Fruit fly (Drosophila melanogaster): ENCODE results near the gene Hexim.

The Hexim gene

dm6 chr3R:14670840-14671239 lies 11.6 kb downstream of the Hexim start:
- no peak for TF ChIP-seq CG8478 (optimal IDR thresholded peaks at IDR 0.05)
- TF ChIP-seq EcR (GFP tag; optimal IDR thresholded peaks at IDR 0.05) = no peak
- no peak for TF ChIP-seq pan (optimal IDR thresholded peaks at IDR 0.05)
- no peak for TF ChIP-seq usp (GFP tag; optimal IDR thresholded peaks at IDR 0.05)

dm6 chr3R:14672915-14673314 lies 13.7 kb downstream of the Hexim start:
- no peak for TF ChIP-seq EcR (GFP tag; optimal IDR thresholded peaks at IDR 0.05)

- TF ChIP-seq psq (optimal IDR thresholded peaks at IDR 0.05) (no peak), CG8478 (optimal IDR thresholded peaks at IDR 0.05) (no peak), usp (GFP tag; optimal IDR thresholded peaks at IDR 0.05) (no peak), EcR (GFP tag; optimal IDR thresholded peaks at IDR 0.05) (no peak), Dll (optimal IDR thresholded peaks at IDR 0.05) (no peak), pan (optimal IDR thresholded peaks at IDR 0.05) (no peak)
These were observed 15.5 kb downstream of the Hexim start for dm6 chr3R:14674762-14675161.

DNA sequence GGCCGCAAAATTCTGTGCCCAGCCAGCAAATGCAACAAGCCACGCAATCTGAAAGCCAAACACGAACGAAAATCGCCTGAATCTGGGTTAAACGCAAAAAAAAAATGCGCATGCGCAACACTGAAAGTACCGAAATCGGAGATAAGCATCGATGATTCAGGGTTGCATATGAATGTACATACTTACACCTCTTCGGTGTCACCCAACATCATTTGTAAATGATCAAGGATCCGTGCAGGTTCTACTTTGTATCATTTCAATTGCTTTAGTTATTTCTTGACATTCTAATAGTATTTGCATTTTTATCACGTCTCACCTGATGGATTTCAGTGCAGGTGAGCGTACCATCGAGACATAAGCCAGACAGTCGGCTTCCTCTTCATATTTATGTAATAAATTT lies 17.8 kb downstream of the Hexim start:
- TF ChIP-seq EcR (GFP tag; optimal IDR thresholded peaks at IDR 0.05) = no peak
- TF ChIP-seq Dll (optimal IDR thresholded peaks at IDR 0.05) = no peak
- TF ChIP-seq CG8478 (optimal IDR thresholded peaks at IDR 0.05) = no peak
- no peak for TF ChIP-seq pan (optimal IDR thresholded peaks at IDR 0.05)
- TF ChIP-seq psq (optimal IDR thresholded peaks at IDR 0.05) = no peak
- TF ChIP-seq usp (GFP tag; optimal IDR thresholded peaks at IDR 0.05) = no peak

dm6 chr3R:14677814-14678213 lies 18.6 kb downstream of the Hexim start:
- TF ChIP-seq EcR (GFP tag; optimal IDR thresholded peaks at IDR 0.05) = no peak
- no peak for TF ChIP-seq usp (GFP tag; optimal IDR thresholded peaks at IDR 0.05)
- TF ChIP-seq CG8478 (optimal IDR thresholded peaks at IDR 0.05) = no peak
- TF ChIP-seq pan (optimal IDR thresholded peaks at IDR 0.05) = no peak
- TF ChIP-seq Dll (optimal IDR thresholded peaks at IDR 0.05) = no peak
- TF ChIP-seq psq (optimal IDR thresholded peaks at IDR 0.05) = no peak

DNA sequence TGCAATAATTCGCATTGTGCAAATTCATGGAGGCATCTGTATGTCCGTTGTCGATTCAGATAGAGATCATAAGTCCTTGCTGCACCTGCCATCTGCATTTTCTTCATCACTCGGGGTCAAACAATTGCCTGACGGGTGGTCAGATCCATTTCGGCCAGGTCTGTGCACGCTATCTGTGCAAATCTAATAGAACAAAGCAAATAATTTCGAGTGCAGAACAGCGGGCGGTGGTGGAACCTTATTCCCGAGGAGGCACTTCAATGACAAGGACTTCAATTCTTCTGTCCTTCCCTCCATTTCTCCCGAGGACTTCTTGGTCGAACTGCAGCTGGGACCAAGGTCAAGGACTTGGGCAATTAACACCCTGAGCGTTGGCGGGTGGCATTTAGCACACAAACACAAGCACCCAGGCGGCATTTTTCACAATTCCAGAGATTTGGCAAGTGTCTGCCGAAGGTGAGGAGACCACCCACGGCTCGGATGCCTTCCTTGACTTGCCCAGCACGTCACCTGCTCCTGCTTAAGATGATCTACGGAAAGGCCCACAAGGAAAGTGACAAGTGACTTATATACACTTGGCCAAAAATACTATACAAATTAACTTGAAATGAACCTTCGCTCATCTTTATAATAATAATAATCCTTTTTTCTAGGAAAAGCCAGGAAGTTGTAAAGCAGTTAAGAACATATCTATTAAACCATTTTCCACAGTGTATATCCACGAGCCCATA lies 20.3 kb downstream of the Hexim start:
- TF ChIP-seq Dll (optimal IDR thresholded peaks at IDR 0.05) = no peak
- TF ChIP-seq CG8478 (optimal IDR thresholded peaks at IDR 0.05) = no peak
- TF ChIP-seq EcR (GFP tag; optimal IDR thresholded peaks at IDR 0.05) = no peak
- no peak for TF ChIP-seq pan (optimal IDR thresholded peaks at IDR 0.05)
- no peak for TF ChIP-seq usp (GFP tag; optimal IDR thresholded peaks at IDR 0.05)
- no peak for TF ChIP-seq psq (optimal IDR thresholded peaks at IDR 0.05)

DNA sequence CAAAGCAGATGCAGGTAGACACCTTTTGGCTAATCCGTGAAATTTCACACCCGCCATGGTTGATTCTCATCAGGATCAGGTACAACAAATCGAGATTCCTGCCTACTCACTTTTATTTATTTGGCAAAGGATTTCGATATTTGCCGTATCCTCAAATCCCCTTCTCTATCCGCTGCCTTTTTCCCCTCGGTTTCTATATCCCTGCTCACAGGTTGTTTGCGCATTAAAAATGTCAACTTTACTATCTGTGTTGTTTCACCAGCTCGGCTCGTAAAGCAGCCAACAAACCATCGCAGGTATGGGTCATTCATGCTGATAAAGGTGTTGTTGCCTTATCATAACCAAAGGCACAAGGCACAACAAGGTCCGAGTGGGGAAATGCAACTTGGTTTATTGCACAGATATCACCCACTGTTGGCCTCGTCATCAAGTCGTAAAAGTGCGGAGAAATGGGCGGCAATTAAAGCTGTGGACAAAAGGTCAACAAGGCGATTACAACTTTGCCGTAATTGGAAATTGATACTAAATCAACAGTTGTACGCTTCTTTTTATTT lies 21.0 kb downstream of the Hexim start:
- TF ChIP-seq psq (optimal IDR thresholded peaks at IDR 0.05) (no peak), pan (optimal IDR thresholded peaks at IDR 0.05) (no peak), EcR (GFP tag; optimal IDR thresholded peaks at IDR 0.05) (no peak), Dll (optimal IDR thresholded peaks at IDR 0.05) (no peak), usp (GFP tag; optimal IDR thresholded peaks at IDR 0.05) (no peak), CG8478 (optimal IDR thresholded peaks at IDR 0.05) (no peak)

DNA sequence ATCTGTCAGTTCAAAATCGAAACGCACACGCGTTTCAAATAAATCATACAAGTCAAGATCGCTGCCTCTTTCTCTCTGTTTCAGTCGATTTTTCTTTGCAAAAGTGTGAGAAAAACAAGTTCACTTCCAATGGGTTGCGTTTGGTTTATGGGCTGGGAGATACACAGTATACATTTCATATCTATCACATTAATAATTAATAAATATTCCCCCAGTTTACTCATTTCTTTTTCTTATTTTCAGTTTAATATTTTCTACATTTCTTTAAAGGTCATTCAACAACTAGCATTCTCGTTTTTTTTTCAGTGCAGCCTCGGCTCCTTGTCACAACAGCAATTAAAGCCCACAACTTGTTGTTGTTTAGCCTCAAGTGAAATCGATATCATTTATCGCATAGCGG lies 24.7 kb downstream of the Hexim start:
- TF ChIP-seq Dll (optimal IDR thresholded peaks at IDR 0.05) (no peak), EcR (GFP tag; optimal IDR thresholded peaks at IDR 0.05) (no peak)

- TF ChIP-seq psq (optimal IDR thresholded peaks at IDR 0.05) (no peak), CG8478 (optimal IDR thresholded peaks at IDR 0.05) (no peak), pan (optimal IDR thresholded peaks at IDR 0.05) (no peak), usp (GFP tag; optimal IDR thresholded peaks at IDR 0.05) (no peak), Dll (optimal IDR thresholded peaks at IDR 0.05) (no peak), EcR (GFP tag; optimal IDR thresholded peaks at IDR 0.05) (no peak)
These were observed 28.1 kb downstream of the Hexim start for dm6 chr3R:14687296-14687695.

dm6 chr3R:14690065-14690464 lies 30.8 kb downstream of the Hexim start:
- TF ChIP-seq EcR (GFP tag; optimal IDR thresholded peaks at IDR 0.05) (peak in 1 of 2 experiments; percentile 9), pan (optimal IDR thresholded peaks at IDR 0.05) (no peak), CG8478 (optimal IDR thresholded peaks at IDR 0.05) (no peak), usp (GFP tag; optimal IDR thresholded peaks at IDR 0.05) (no peak)

DNA sequence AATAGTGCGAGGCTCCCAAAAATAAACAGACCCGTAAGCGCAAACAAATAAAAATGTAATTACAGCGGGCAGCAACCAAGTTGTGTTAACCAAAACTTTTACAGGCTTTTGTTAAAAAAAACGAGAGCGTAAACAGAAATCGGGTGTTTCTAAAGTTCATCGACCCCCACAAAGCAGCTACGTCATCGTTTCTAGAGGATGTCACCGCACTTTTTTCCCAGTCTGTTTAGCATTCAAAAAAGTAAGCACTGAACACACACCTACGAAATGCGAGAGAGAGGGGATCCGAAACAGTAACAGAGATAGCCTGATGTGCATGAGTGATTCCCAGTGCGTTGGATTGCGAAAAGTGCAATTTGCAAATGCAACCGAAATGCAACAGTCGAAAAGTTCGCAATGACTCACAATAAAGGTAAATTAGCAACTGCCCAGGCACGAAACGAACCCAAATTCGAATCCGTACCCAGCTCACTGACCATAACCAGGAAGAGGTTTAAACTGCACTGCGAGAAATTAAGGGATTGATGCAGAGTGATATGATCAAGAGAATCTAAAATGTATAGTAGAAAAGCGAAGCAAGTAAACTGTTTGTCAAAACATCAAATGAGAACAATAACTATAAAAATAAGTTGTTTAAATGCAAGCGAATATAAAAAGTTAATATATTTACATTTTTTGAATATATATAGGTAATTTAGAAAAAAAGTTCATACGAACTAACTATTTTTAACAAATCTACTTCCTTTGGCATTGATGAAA lies 32.0 kb downstream of the Hexim start:
- TF ChIP-seq psq (optimal IDR thresholded peaks at IDR 0.05) (no peak), EcR (GFP tag; optimal IDR thresholded peaks at IDR 0.05) (peak; percentile 48)

dm6 chr3R:14692230-14692970 lies 33.2 kb downstream of the Hexim start:
- TF ChIP-seq psq (optimal IDR thresholded peaks at IDR 0.05) (no peak), pan (optimal IDR thresholded peaks at IDR 0.05) (no peak), EcR (GFP tag; optimal IDR thresholded peaks at IDR 0.05) (no peak), Dll (optimal IDR thresholded peaks at IDR 0.05) (no peak), CG8478 (optimal IDR thresholded peaks at IDR 0.05) (no peak), usp (GFP tag; optimal IDR thresholded peaks at IDR 0.05) (no peak)

Data from whole organism.